Worm (Caenorhabditis elegans): ENCODE measurements around the gene pgap-1.
"Not testable (repeated sequence)": the region's sequence is repeated elsewhere in the genome, so short reads cannot be mapped to it uniquely, and the experiment has no call there.

The pgap-1 gene

DNA sequence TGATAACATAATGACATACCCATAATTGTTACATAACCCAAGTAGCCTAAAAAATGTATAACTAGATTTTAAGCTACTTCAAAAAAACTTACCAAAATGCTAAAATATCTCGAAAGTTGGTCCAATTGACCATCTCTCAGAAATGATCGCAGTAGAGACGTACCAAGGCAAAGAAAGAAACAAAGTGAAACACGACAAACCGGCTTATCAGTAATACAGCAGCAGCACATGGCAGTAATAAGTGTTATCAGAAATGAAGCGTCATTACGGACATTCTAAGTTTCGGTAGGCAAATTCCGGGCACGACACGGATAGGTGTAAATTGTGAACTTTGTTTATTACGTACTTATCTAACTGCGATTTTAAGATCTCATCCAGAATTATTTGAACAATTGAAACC is 23.8 kb downstream of the pgap-1 start, which contains the start of gene cln-3.1:
cln-3.1 (minus strand) TSS at position 171 of the 400 bp plus-strand sequence.
- no peak for TF ChIP-seq unc-62 (GFP tag; optimal IDR thresholded peaks at IDR 0.05)

- TF ChIP-seq unc-62 (GFP tag; optimal IDR thresholded peaks at IDR 0.05) = no peak
These were observed 25.0 kb downstream of the pgap-1 start, which contains the start of gene str-116 for ce11 chrV:11266681-11267080. Gene str-116, plus strand, starts transcription at chrV:11266981.

DNA sequence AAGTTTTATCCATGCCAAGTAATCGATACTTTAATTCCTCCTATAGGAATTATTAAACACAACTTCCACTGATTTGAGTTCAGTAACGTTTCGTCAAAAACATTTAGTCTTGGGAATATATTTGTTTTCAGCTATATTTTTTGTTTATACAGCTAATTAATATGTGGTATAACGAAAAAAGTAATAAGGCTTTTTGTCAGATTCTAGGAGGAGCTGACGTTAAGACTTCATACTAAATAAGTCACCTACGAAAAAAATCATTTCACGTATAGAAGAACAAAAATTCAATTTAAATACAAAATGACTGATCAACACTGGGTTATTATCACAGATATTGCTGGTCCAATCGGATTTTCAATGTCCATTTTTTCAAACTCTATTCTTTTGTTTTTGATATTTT is 27.1 kb downstream of the pgap-1 start, which contains the start of gene str-115:
str-115 (plus strand) TSS at position 301 of the 400 bp plus-strand sequence.
- TF ChIP-seq unc-62 (GFP tag; optimal IDR thresholded peaks at IDR 0.05) = no peak

- no peak for TF ChIP-seq unc-62 (GFP tag; optimal IDR thresholded peaks at IDR 0.05)
These were observed 29.4 kb downstream of the pgap-1 start, which contains the start of gene clec-222 for ce11 chrV:11271051-11271450. Gene clec-222, plus strand, starts transcription at chrV:11271351.

- TF ChIP-seq unc-62 (GFP tag; optimal IDR thresholded peaks at IDR 0.05) = no peak
These were observed 31.2 kb downstream of the pgap-1 start, which contains the start of gene clec-223 for ce11 chrV:11272848-11273247. Gene clec-223, plus strand, starts transcription at chrV:11273148.

- TF ChIP-seq unc-62 (GFP tag; optimal IDR thresholded peaks at IDR 0.05) = no peak
These were observed 37.9 kb downstream of the pgap-1 start for ce11 chrV:11279564-11279963.

DNA sequence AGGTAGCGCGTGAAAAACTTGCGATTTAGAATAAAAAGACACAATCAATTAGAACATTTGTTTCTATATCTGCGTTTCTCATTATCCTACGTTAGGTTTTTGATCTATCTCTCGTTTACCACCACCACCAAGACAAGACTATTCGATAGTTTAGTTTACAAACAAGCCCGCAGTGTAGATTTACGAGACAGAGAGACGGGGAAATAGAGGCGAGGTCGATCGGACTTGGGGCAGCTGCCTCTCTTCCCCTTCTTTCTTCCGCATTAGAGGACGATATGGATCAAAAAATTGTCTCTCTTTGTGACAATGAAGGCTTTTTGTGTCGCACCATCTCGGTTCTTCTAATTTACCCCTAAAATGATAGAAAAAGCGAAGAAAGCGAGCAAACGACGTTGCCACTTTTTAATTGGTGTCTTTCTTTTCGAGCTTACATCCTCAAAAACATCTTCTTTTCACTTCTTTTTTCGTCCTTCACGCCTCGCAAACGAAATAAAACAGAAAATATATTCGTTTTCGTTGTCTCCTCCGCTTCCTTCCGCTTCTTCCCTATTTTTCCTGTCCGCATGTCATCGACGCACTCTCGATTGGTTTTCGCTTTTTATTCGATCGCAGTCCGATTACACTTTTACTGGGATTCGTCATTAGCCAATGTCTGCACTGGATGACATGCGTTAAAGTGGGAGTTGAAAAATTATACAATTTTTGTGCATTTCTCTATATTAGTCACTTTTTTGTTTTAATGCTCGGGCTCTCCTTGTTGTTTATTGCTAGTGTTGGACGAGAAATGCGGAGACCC is 39.9 kb downstream of the pgap-1 start:
- TF ChIP-seq unc-62 (GFP tag; optimal IDR thresholded peaks at IDR 0.05) = no peak

ce11 chrV:11282272-11282671 is 40.6 kb downstream of the pgap-1 start, which contains the start of gene gly-20:
Gene gly-20, plus strand, starts transcription at chrV:11282572.
- TF ChIP-seq unc-62 (GFP tag; optimal IDR thresholded peaks at IDR 0.05) = no peak

DNA sequence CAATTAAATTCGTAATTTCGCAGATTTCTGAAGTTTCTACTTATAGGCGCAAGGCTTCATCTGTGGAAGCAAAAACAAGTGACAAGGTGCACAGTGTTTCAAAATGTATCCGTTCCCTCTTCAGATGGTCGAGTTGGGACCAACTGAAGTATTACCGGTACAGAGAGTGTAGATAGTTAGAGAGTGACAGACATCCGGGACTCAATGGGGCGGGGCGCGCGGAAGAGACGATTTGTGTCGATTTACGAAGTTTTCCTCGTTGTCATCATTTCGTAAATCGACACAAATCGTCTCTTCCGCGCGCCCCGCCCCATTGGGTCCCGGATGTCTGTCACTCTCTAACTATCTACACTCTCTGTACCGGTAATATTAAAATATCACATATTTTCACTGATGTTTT is 44.4 kb downstream of the pgap-1 start, which contains the start of gene C03E10.3:
C03E10.3 (plus strand) TSS at position 301 of the 400 bp plus-strand sequence.
- not testable (repeated sequence) for TF ChIP-seq unc-62 (GFP tag; optimal IDR thresholded peaks at IDR 0.05)

- no peak for TF ChIP-seq unc-62 (GFP tag; optimal IDR thresholded peaks at IDR 0.05)
These were observed 49.2 kb downstream of the pgap-1 start, which contains the start of gene C03E10.1 for ce11 chrV:11290888-11291287. Gene C03E10.1, plus strand, starts transcription at chrV:11291188.

DNA sequence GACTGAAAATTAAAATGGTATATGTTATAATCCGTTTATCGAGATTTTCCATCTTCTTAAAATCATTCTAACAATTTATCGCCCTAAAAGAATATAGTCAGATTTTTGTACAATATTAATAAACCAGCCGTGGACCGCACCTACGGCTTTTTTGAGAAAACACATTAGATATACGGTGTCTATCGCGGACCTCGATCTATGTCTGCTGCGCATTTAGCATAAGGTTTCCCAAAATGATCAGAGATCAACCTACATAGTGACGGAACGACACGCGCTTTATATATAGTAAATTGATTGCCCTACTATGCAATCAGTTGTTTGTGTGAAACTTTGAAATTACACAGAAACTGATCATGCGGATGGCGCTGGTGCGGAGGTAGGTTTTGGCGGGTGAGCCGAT is 51.0 kb downstream of the pgap-1 start:
- no peak for TF ChIP-seq unc-62 (GFP tag; optimal IDR thresholded peaks at IDR 0.05)

All from whole organism, dauer.